Fruit fly (Drosophila melanogaster): Measurements from ENCODE around the gene RYa-R.

- no peak for TF ChIP-seq CG8478 (optimal IDR thresholded peaks at IDR 0.05)
- TF ChIP-seq CTCF (optimal IDR thresholded peaks at IDR 0.05), result no peak
Measured at dm6 chr3R:27048561-27049270, 51.9 kb downstream of the RYa-R start, which contains the start of gene TwdlT.
